Worm (Caenorhabditis elegans) whole organism, L3 larva: Measurements from ENCODE around the gene F44E2.10.

Experiments used
- ZK546.5 ChIP-seq: sonication (generic microtip); optimal IDR thresholded peaks from 2 replicates; lab custom pipeline; 2017; ENCODE audit warnings: missing biosample characterization, missing genetic modification characterization
- aly-2 ChIP-seq: fragments of 150-350 bp; optimal IDR thresholded peaks from 2 replicates; lab custom pipeline; 2014; ENCODE audit warnings: missing biosample characterization, missing genetic modification characterization
- ama-1 ChIP-seq: fragments of 150-350 bp; optimal IDR thresholded peaks from 2 replicates; lab custom pipeline; 2018
- ceh-82 ChIP-seq: fragments of 150-350 bp; optimal IDR thresholded peaks from 2 replicates; lab custom pipeline; 2014; ENCODE audit warnings: missing biosample characterization, missing genetic modification characterization
- egl-27 ChIP-seq: sonication (generic microtip); optimal IDR thresholded peaks from 4 replicates; lab custom pipeline; 2017; ENCODE audit warnings: missing biosample characterization, missing genetic modification reagents, missing genetic modification characterization
- egl-5 ChIP-seq: fragments of 150-350 bp; optimal IDR thresholded peaks from 2 replicates; lab custom pipeline; 2017; ENCODE audit warnings: missing biosample characterization, missing genetic modification reagents, missing genetic modification characterization, inconsistent platforms
- elt-1 ChIP-seq: fragments of 150-350 bp; optimal IDR thresholded peaks from 2 replicates; lab custom pipeline; 2014; ENCODE audit warnings: missing biosample characterization, missing genetic modification characterization
- elt-2 ChIP-seq: sonication (generic microtip); optimal IDR thresholded peaks from 2 replicates; lab custom pipeline; 2016; ENCODE audit warnings: missing genetic modification reagents, mild to moderate bottlenecking, missing genetic modification characterization, missing compliant biosample characterization
- elt-3 ChIP-seq, 3 experiments: fragments of 150-350 bp in 1 of 3; sonication (generic microtip) in 2 of 3; optimal IDR thresholded peaks; 2 replicates in 2 of 3; 4 replicates in 1 of 3; lab custom pipeline; 2014 to 2017; ENCODE audit warnings: missing biosample characterization in 3 of 3, missing genetic modification characterization in 3 of 3
- eor-1 ChIP-seq, 2 experiments: fragments of 150-350 bp; optimal IDR thresholded peaks; 2 replicates each; lab custom pipeline; 2014 to 2018; ENCODE audit warnings: missing biosample characterization in 2 of 2, missing genetic modification characterization in 2 of 2
- fkh-10 ChIP-seq: sonication (generic microtip); optimal IDR thresholded peaks from 2 replicates; lab custom pipeline; 2017; ENCODE audit warnings: missing biosample characterization, missing genetic modification reagents, missing genetic modification characterization
- fkh-2 ChIP-seq: fragments of 150-350 bp; optimal IDR thresholded peaks from 2 replicates; lab custom pipeline; 2014; ENCODE audit warnings: missing biosample characterization, missing genetic modification reagents, missing genetic modification characterization
- fos-1 ChIP-seq: fragments of 150-350 bp; optimal IDR thresholded peaks from 2 replicates; lab custom pipeline; 2014; ENCODE audit warnings: missing biosample characterization, missing genetic modification characterization
- jun-1 ChIP-seq: fragments of 150-350 bp; optimal IDR thresholded peaks from 2 replicates; lab custom pipeline; 2014; ENCODE audit warnings: missing biosample characterization, missing genetic modification reagents, missing genetic modification characterization
- lin-15B ChIP-seq: fragments of 150-350 bp; optimal IDR thresholded peaks from 2 replicates; lab custom pipeline; 2014; ENCODE audit warnings: missing biosample characterization, missing genetic modification characterization
- lin-39 ChIP-seq: fragments of 150-350 bp; optimal IDR thresholded peaks from 2 replicates; lab custom pipeline; 2018; ENCODE audit warnings: missing biosample characterization, missing genetic modification reagents, missing genetic modification characterization
- mdl-1 ChIP-seq: fragments of 150-350 bp; optimal IDR thresholded peaks from 2 replicates; lab custom pipeline; 2014; ENCODE audit warnings: missing biosample characterization, missing genetic modification characterization
- mml-1 ChIP-seq: fragments of 150-350 bp; sonication (generic microtip); optimal IDR thresholded peaks from 3 replicates; lab custom pipeline; 2014; ENCODE audit warnings: missing biosample characterization, missing genetic modification characterization
- nfya-1 ChIP-seq: sonication (generic microtip); optimal IDR thresholded peaks from 2 replicates; lab custom pipeline; 2017; ENCODE audit warnings: missing genetic modification characterization, mild to moderate bottlenecking, missing compliant biosample characterization, antibody characterized with exemption, moderate library complexity; ENCODE audit not compliant: insufficient read depth
- nhr-11 ChIP-seq: fragments of 150-350 bp; optimal IDR thresholded peaks from 2 replicates; lab custom pipeline; 2014; ENCODE audit warnings: missing biosample characterization, missing genetic modification characterization
- nhr-12 ChIP-seq: fragments of 150-350 bp; optimal IDR thresholded peaks from 2 replicates; lab custom pipeline; 2014; ENCODE audit warnings: missing biosample characterization, missing genetic modification characterization
- nhr-23 ChIP-seq: fragments of 150-350 bp; optimal IDR thresholded peaks from 2 replicates; lab custom pipeline; 2014; ENCODE audit warnings: missing biosample characterization, missing genetic modification reagents, missing genetic modification characterization
- nhr-237 ChIP-seq: fragments of 150-350 bp; optimal IDR thresholded peaks from 2 replicates; lab custom pipeline; 2014; ENCODE audit warnings: missing biosample characterization, missing genetic modification characterization
- nhr-25 ChIP-seq: sonication (generic microtip); optimal IDR thresholded peaks from 2 replicates; lab custom pipeline; 2017; ENCODE audit warnings: missing biosample characterization, missing genetic modification characterization
- nhr-28 ChIP-seq: fragments of 150-350 bp; optimal IDR thresholded peaks from 2 replicates; lab custom pipeline; 2014; ENCODE audit warnings: missing biosample characterization, missing genetic modification characterization
- nhr-43 ChIP-seq: sonication (generic microtip); optimal IDR thresholded peaks from 2 replicates; lab custom pipeline; 2016; ENCODE audit warnings: mild to moderate bottlenecking, missing genetic modification characterization, missing compliant biosample characterization; ENCODE audit not compliant: poor library complexity, severe bottlenecking
- nhr-67 ChIP-seq: fragments of 150-350 bp; optimal IDR thresholded peaks from 2 replicates; lab custom pipeline; 2014; ENCODE audit warnings: missing biosample characterization, missing genetic modification characterization
- nhr-76 ChIP-seq: fragments of 150-350 bp; sonication (generic microtip); optimal IDR thresholded peaks from 5 replicates; lab custom pipeline; 2014; ENCODE audit warnings: missing biosample characterization, missing genetic modification characterization
- nhr-77 ChIP-seq: fragments of 150-350 bp; optimal IDR thresholded peaks from 2 replicates; lab custom pipeline; 2014; ENCODE audit warnings: missing biosample characterization, missing genetic modification characterization
- pha-4 ChIP-seq: fragments of 150-350 bp; optimal IDR thresholded peaks from 2 replicates; lab custom pipeline; 2014; ENCODE audit warnings: missing biosample characterization, missing genetic modification reagents, missing genetic modification characterization
- pqm-1 ChIP-seq: fragments of 150-350 bp; optimal IDR thresholded peaks from 2 replicates; lab custom pipeline; 2017; ENCODE audit warnings: missing biosample characterization, missing genetic modification characterization, inconsistent platforms
- skn-1 ChIP-seq: fragments of 150-350 bp; optimal IDR thresholded peaks from 2 replicates; lab custom pipeline; 2014; ENCODE audit warnings: missing biosample characterization, missing genetic modification characterization
- snpc-4 ChIP-seq: fragments of 150-350 bp; optimal IDR thresholded peaks from 2 replicates; lab custom pipeline; 2014; ENCODE audit warnings: missing biosample characterization, missing genetic modification characterization
- tbx-2 ChIP-seq: sonication (generic microtip); optimal IDR thresholded peaks from 2 replicates; lab custom pipeline; 2016; ENCODE audit warnings: mild to moderate bottlenecking, missing genetic modification characterization, missing compliant biosample characterization
- zag-1 ChIP-seq: fragments of 150-350 bp; optimal IDR thresholded peaks from 2 replicates; lab custom pipeline; 2014; ENCODE audit warnings: missing biosample characterization, missing genetic modification characterization
- ztf-4 ChIP-seq: fragments of 150-350 bp; optimal IDR thresholded peaks from 2 replicates; lab custom pipeline; 2014; ENCODE audit warnings: missing biosample characterization, missing genetic modification characterization

F44E2.10 gene

DNA sequence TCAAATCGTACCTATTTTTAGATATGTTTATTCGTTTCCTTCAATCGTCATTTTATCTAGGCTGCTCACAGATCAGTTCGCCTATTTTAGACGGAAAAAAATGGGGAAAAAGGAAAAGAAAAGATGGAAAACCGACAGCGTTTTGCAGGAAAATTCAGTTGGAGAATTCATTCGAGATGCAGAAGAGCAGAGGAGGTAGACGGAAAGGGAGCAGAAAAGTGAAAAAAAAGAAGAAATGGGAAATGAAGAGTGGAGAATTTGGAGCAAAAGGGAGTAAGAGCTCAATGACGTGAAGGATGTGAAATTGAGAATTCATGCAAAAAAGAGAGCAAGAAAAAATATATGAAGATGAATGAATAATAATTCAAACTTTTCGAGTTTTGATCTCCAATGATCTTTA lies 46.4 kb downstream of the F44E2.10 start:
- TF ChIP-seq nhr-43 (tag; lab: Kevin White, UChicago): no peak
- TF ChIP-seq nhr-28 (tag; lab: Kevin White, UChicago): no peak
- no peak for TF ChIP-seq pqm-1
- TF ChIP-seq nhr-11 (tag; lab: Kevin White, UChicago): no peak
- no peak for TF ChIP-seq nhr-12 (tag; lab: Kevin White, UChicago)
- no peak for TF ChIP-seq nfya-1 (tag; lab: Kevin White, UChicago)
- TF ChIP-seq nhr-237: no peak
- TF ChIP-seq eor-1 (tag; optimal IDR thresholded peaks at IDR 0.05; lab: Kevin White, UChicago): no peak
- TF ChIP-seq elt-3 (tag; optimal IDR thresholded peaks at IDR 0.05; lab: Kevin White, UChicago): no peak
- TF ChIP-seq zag-1: no peak
- no peak for TF ChIP-seq mml-1
- no peak for TF ChIP-seq lin-39
- TF ChIP-seq fos-1 (tag; lab: Kevin White, UChicago): no peak
- TF ChIP-seq snpc-4 (tag; lab: Kevin White, UChicago): no peak
- TF ChIP-seq fkh-2 (tag; lab: Kevin White, UChicago): no peak
- TF ChIP-seq nhr-67 (tag; lab: Kevin White, UChicago): no peak

DNA sequence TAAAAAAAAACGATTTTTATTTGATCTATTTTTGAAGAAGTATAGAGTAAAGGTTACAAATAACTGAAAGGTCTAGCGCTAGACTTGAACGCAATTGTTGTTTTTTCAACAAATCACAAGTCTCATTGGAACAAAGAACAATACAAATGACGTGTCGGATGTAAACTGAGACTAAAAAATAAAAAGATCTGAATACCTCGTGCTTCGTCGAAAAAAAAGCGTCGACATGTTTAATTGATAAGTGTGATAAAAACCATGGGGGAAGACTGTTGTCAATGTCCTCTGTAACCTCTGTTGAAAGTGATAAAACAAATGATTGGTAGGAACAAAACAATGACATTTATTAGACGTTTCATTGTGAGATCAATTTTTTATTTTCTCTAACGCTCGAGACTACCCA lies 48.2 kb downstream of the F44E2.10 start:
- TF ChIP-seq pqm-1: peak; percentile 75
- peak; percentile 17 for TF ChIP-seq jun-1 (tag; lab: Kevin White, UChicago)
- TF ChIP-seq nfya-1 (tag; lab: Kevin White, UChicago): peak; percentile 21
- TF ChIP-seq fos-1 (tag; lab: Kevin White, UChicago): no peak
- TF ChIP-seq nhr-25 (tag; lab: Kevin White, UChicago): peak; percentile 10
- TF ChIP-seq mml-1: no peak
- peak; percentile 74 for TF ChIP-seq elt-2
- peak; percentile 6 for TF ChIP-seq pha-4 (tag; lab: Kevin White, UChicago)
- TF ChIP-seq nhr-28 (tag; lab: Kevin White, UChicago): no peak

DNA sequence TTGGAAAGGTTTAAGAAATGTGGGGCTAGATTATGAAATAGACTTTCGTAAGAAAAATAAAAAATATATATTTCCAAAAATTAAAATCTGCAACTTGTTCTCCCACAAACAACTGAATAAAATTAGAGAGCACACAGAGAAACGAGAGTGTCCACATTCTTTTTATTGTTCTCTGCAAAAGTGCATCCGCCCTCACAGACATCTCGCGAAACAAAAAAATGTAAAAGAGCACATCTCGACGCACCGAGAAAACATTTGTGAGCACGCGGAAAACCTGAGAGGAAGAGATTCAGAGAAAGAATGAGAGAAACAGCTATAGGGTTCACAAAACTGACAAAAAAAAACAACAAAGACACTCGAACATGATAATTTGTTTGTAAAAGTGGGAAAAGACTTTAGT lies 48.8 kb downstream of the F44E2.10 start:
- no peak for TF ChIP-seq fkh-10 (GFP tag; lab: Kevin White, UChicago)
- TF ChIP-seq skn-1 (tag; lab: Kevin White, UChicago): no peak
- TF ChIP-seq pqm-1: no peak
- no peak for TF ChIP-seq nhr-76 (tag; lab: Kevin White, UChicago)
- TF ChIP-seq lin-39: peak; percentile 68
- peak; percentile 62 for TF ChIP-seq nfya-1 (tag; lab: Kevin White, UChicago)
- TF ChIP-seq mdl-1 (tag; lab: Kevin White, UChicago): no peak
- no peak for TF ChIP-seq nhr-67 (tag; lab: Kevin White, UChicago)
- TF ChIP-seq nhr-77 (tag; lab: Kevin White, UChicago): no peak

DNA sequence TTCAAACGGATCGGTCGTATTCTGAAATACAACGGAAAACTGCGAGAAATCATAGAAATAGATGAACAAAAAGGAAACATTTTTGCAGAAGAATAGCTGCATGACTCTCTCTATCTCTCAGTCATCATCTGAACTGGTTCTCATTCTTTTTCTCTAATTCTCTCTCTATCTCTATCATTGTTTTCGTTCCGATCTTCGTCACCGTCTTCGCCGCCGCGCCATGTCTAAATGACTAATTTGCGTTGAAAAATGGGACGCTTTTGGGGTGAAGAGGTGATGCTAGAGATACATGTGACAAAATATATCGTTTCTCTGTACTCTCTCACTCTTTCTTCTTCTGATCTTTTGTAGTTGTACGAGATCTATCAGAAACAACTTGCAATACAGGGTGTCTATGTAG lies 50.4 kb downstream of the F44E2.10 start:
- TF ChIP-seq lin-39: peak; percentile 62
- no peak for TF ChIP-seq egl-27
- TF ChIP-seq egl-5 (tag; lab: Kevin White, UChicago): peak; percentile 78
- peak; percentile 93 for TF ChIP-seq nhr-25 (tag; lab: Kevin White, UChicago)
- no peak for TF ChIP-seq ama-1 (lab: Kevin White, UChicago)
- peak; percentile 55 for TF ChIP-seq nfya-1 (tag; lab: Kevin White, UChicago)
- peak; percentile 23 for TF ChIP-seq skn-1 (tag; lab: Kevin White, UChicago)
- peak; percentile 48 for TF ChIP-seq elt-1
- TF ChIP-seq tbx-2 (tag; lab: Kevin White, UChicago): peak; percentile 21
- TF ChIP-seq pqm-1: no peak
- TF ChIP-seq nhr-67 (tag; lab: Kevin White, UChicago): no peak
- TF ChIP-seq mdl-1 (tag; lab: Kevin White, UChicago): peak; percentile 78
- peak; percentile 44 for TF ChIP-seq fos-1 (tag; lab: Kevin White, UChicago)
- TF ChIP-seq eor-1 (tag; optimal IDR thresholded peaks at IDR 0.05; lab: Kevin White, UChicago): no peak
- no peak for TF ChIP-seq ceh-82 (tag; lab: Kevin White, UChicago)
- TF ChIP-seq nhr-23: peak; percentile 97
- peak; percentile 81 for TF ChIP-seq nhr-43 (tag; lab: Kevin White, UChicago)
- peak; percentile 8 for TF ChIP-seq lin-15B (tag; lab: Kevin White, UChicago)

DNA sequence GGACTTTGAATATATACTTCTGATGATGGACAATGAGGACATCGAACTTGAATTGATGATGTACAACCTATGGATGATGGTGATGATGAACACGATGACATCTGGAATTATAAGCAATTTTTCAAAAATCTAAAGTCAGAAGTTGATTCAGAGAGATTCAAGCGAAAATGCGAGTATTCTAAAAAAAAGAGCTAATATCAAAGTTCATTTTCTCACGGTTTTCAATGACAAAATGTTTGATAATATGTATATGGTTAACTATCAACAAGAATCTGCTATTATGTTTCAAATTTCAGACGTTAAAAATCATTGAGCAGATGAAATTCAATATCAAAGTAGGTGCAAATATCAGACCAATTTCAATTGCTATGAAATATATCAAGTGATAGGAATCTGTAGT lies 51.0 kb downstream of the F44E2.10 start, which contains the start of gene K02D10.4:
K02D10.4 (minus strand) TSS at position 101 of the 400 bp plus-strand sequence.
- TF ChIP-seq pqm-1 (no peak), snpc-4 (tag; lab: Kevin White, UChicago) (no peak), ztf-4 (tag; lab: Kevin White, UChicago) (no peak), mdl-1 (tag; lab: Kevin White, UChicago) (no peak), nhr-237 (no peak), elt-3 (tag; optimal IDR thresholded peaks at IDR 0.05; lab: Kevin White, UChicago) (no peak), tbx-2 (tag; lab: Kevin White, UChicago) (no peak), ZK546.5 (tag; lab: Kevin White, UChicago) (no peak), aly-2 (no peak), nhr-12 (tag; lab: Kevin White, UChicago) (no peak)
